Worm (Caenorhabditis elegans) whole organism, midembryonic: Measurements from ENCODE around the gene prp-38.

Experiments used
- cog-1 ChIP-seq: sonication (generic microtip); optimal IDR thresholded peaks from 2 replicates; lab custom pipeline; 2016; ENCODE audit warnings: missing genetic modification characterization, missing compliant biosample characterization
- flt-1 ChIP-seq: fragments of 200-800 bp; sonication (Bioruptor generic); IDR thresholded peaks from 2 replicates; pipeline ENCODE4 v1.3.6; 2022; ENCODE audit warnings: missing genetic modification characterization, missing compliant biosample characterization
- klf-2 ChIP-seq: fragments of 200-800 bp; sonication (Bioruptor generic); conservative IDR thresholded peaks from 2 replicates; pipeline ENCODE4 v1.3.6; 2022; ENCODE audit warnings: missing genetic modification reagents, missing genetic modification characterization, missing compliant biosample characterization
- med-1 ChIP-seq: sonication (generic microtip); optimal IDR thresholded peaks from 2 replicates; lab custom pipeline; 2017; ENCODE audit warnings: missing genetic modification characterization, mild to moderate bottlenecking, missing compliant biosample characterization, antibody characterized with exemption, missing genetic modification reagents; ENCODE audit not compliant: insufficient read depth
- tab-1 ChIP-seq: fragments of 200-800 bp; sonication (Bioruptor generic); IDR thresholded peaks from 2 replicates; pipeline ENCODE4 v1.3.6; 2022; ENCODE audit warnings: missing genetic modification characterization, missing compliant biosample characterization
- ztf-29 ChIP-seq: fragments of 200-800 bp; sonication (Bioruptor generic); IDR thresholded peaks from 2 replicates; pipeline ENCODE4 v1.3.6; 2022; ENCODE audit warnings: missing genetic modification reagents, missing genetic modification characterization, missing compliant biosample characterization

- TF ChIP-seq cog-1 (tag; lab: Kevin White, UChicago) (no peak), tab-1 (no peak), med-1 (GFP tag; lab: Kevin White, UChicago) (no peak), ztf-29 (GFP tag; lab: Robert Waterston, UW) (no peak), klf-2 (GFP tag; lab: Robert Waterston, UW) (no peak), flt-1 (GFP tag; lab: Robert Waterston, UW) (no peak)
Measured at ce11 chrV:10758658-10759057, 47.2 kb downstream of the prp-38 start, which contains the start of gene F28H7.8.
